Worm (Caenorhabditis elegans) whole organism, early embryonic: ENCODE measurements around the gene hipr-1.

Source experiments
- F13C5.2 ChIP-seq: sonication (generic microtip); optimal IDR thresholded peaks from 2 replicates; lab custom pipeline; 2017; ENCODE audit warnings: mild to moderate bottlenecking, missing genetic modification characterization, inconsistent platforms, missing compliant biosample characterization
- aly-1 ChIP-seq: sonication (generic microtip); optimal IDR thresholded peaks from 2 replicates; lab custom pipeline; 2016; ENCODE audit warnings: missing genetic modification characterization, missing compliant biosample characterization
- ama-1 ChIP-seq: fragments of 150-350 bp; optimal IDR thresholded peaks from 2 replicates; lab custom pipeline; 2014
- ceh-13 ChIP-seq: fragments of 200-800 bp; sonication (Bioruptor generic); optimal IDR thresholded peaks from 2 replicates; lab custom pipeline; 2018; ENCODE audit warnings: mild to moderate bottlenecking, missing genetic modification characterization, missing compliant biosample characterization
- ceh-36 ChIP-seq: sonication (generic microtip); optimal IDR thresholded peaks from 2 replicates; lab custom pipeline; 2016; ENCODE audit warnings: missing genetic modification characterization, inconsistent platforms, missing compliant biosample characterization
- flt-1 ChIP-seq: fragments of 200-800 bp; sonication (Bioruptor generic); IDR thresholded peaks from 2 replicates; pipeline ENCODE4 v1.3.6; 2022; ENCODE audit warnings: missing genetic modification characterization, missing compliant biosample characterization
- hmbx-1 ChIP-seq: sonication (generic microtip); optimal IDR thresholded peaks from 2 replicates; lab custom pipeline; 2016; ENCODE audit warnings: mild to moderate bottlenecking, missing genetic modification characterization, missing compliant biosample characterization
- hmg-4 ChIP-seq: fragments of 200-800 bp; sonication (Bioruptor generic); optimal IDR thresholded peaks from 2 replicates; lab custom pipeline; 2018; ENCODE audit warnings: mild to moderate bottlenecking, missing genetic modification characterization, missing compliant biosample characterization
- hnd-1 ChIP-seq: sonication (generic microtip); optimal IDR thresholded peaks from 2 replicates; lab custom pipeline; 2016; ENCODE audit warnings: missing genetic modification characterization, missing compliant biosample characterization
- pes-1 ChIP-seq: fragments of 200-800 bp; sonication (Bioruptor generic); IDR thresholded peaks from 2 replicates; pipeline ENCODE4 v1.3.6; 2022; ENCODE audit warnings: missing genetic modification reagents, missing genetic modification characterization, missing compliant biosample characterization
- sea-1 ChIP-seq: fragments of 200-800 bp; sonication (Bioruptor generic); conservative IDR thresholded peaks from 2 replicates; pipeline ENCODE4 v1.3.6; 2022; ENCODE audit warnings: missing genetic modification characterization, missing compliant biosample characterization
- tbx-11 ChIP-seq: fragments of 200-800 bp; sonication (Bioruptor generic); IDR thresholded peaks from 2 replicates; pipeline ENCODE4 v1.3.6; 2022; ENCODE audit warnings: missing genetic modification characterization, missing compliant biosample characterization
- tbx-37 ChIP-seq: fragments of 200-800 bp; sonication (Bioruptor generic); conservative IDR thresholded peaks from 2 replicates; pipeline ENCODE4 v1.3.6; 2022; ENCODE audit warnings: missing genetic modification reagents, missing genetic modification characterization, missing compliant biosample characterization

DNA sequence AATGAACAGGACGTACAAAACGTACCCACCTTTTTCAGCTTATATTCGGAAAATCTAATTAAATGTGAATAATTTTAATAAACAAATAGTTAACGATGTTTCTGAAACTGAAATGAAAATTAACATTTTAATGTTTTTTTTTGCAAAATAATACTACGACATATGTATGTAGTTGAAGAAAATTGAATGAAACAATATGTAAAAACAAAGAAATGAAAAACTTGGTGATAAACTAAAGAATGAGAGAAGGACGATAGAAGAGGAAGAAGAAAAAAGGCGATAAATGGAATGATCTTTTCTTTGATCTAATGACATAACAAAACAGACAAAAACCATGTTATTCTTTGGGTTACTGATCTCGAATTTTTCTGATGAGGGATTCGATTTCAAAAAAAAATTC lies 9.7 kb upstream of the hipr-1 start, which contains the start of gene B0303.11:
- no peak for TF ChIP-seq ama-1 (lab: Kevin White, UChicago)
- TF ChIP-seq ceh-36 (tag; lab: Kevin White, UChicago), result no peak
- TF ChIP-seq pes-1 (GFP tag; lab: Robert Waterston, UW), result no peak
- TF ChIP-seq tbx-37 (GFP tag; lab: Robert Waterston, UW), result no peak
- TF ChIP-seq aly-1 (tag; lab: Kevin White, UChicago), result no peak
- no peak for TF ChIP-seq flt-1
- TF ChIP-seq hmg-4 (GFP tag; lab: Kevin White, UChicago), result no peak
- TF ChIP-seq F13C5.2, result no peak
- no peak for TF ChIP-seq hnd-1 (tag; lab: Kevin White, UChicago)
- no peak for TF ChIP-seq ceh-13 (GFP tag; lab: Kevin White, UChicago)
- TF ChIP-seq hmbx-1 (tag; lab: Kevin White, UChicago), result no peak
- no peak for TF ChIP-seq sea-1
- TF ChIP-seq tbx-11 (GFP tag; lab: Robert Waterston, UW), result no peak
